Worm (Caenorhabditis elegans) whole organism, L4/young adult: ENCODE measurements around the gene F26C11.3.

ENCODE experiments used
- W03F9.2 ChIP-seq: fragments of 150-350 bp; optimal IDR thresholded peaks from 2 replicates; lab custom pipeline; 2014; ENCODE audit warnings: missing biosample characterization, missing genetic modification characterization
- dao-5 ChIP-seq: sonication (generic microtip); optimal IDR thresholded peaks from 2 replicates; lab custom pipeline; 2016; ENCODE audit warnings: missing genotype, missing genetic modification characterization, moderate library complexity, missing compliant biosample characterization
- him-1 ChIP-seq: sonication (generic microtip); optimal IDR thresholded peaks from 2 replicates; lab custom pipeline; 2016; ENCODE audit warnings: missing genotype, missing genetic modification reagents, missing genetic modification characterization, missing compliant biosample characterization

DNA sequence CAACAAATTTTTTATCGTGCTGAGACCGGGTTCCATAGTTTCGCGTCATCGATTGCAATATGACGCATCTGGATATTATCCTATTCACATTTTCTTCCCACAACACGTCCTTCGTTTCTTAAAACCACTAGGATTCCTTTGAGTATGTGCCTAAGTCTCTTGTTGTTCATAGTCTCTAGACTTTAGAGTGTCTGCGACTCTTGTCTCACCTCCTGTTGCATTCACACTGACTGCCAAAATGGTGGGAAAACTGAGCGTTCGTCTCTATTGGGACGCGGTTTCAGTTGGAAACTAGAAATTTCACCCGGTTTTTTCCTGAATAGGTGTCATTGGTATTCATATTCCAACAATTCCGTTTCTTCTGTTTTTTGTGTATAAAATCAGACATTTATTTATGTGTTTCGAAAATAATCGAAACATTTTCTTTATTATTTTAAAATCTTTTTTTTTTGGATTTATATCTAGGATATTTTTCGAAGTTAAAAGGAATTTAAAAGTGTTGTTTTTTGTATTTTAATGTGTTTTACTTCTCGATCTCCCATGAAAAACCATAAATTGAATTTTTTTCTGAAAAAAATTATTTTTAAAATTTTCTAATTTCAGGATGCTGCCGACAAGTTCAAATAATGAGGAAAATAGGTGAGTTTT is 6.8 kb upstream of the F26C11.3 start, which contains the start of gene C05C10.2:
- TF ChIP-seq W03F9.2 (tag; lab: Kevin White, UChicago), result no peak
- no peak for TF ChIP-seq him-1
- TF ChIP-seq dao-5 (tag; lab: Kevin White, UChicago), result no peak
